Fruit fly (Drosophila melanogaster) whole organism, prepupa: ENCODE results near the gene CG1136.

Experiments
- CG16779 ChIP-seq: fragments of 200-800 bp; sonication (Bioruptor generic); optimal IDR thresholded peaks from 3 replicates; lab custom pipeline; 2017; ENCODE audit warnings: missing biosample characterization, mild to moderate bottlenecking, missing genetic modification characterization
- CG3919 ChIP-seq: fragments of 200-800 bp; sonication (Bioruptor generic); optimal IDR thresholded peaks from 3 replicates; lab custom pipeline; 2016; ENCODE audit warnings: missing biosample characterization, missing genetic modification characterization
- CG6163 ChIP-seq: fragments of 200-800 bp; sonication (Bioruptor generic); IDR thresholded peaks from 3 replicates; pipeline ENCODE4 v1.3.6; 2022; ENCODE audit warnings: missing biosample characterization, missing genetic modification characterization
- Smox ChIP-seq: fragments of 200-800 bp; sonication (Bioruptor generic); optimal IDR thresholded peaks from 3 replicates; lab custom pipeline; 2016; ENCODE audit warnings: missing biosample characterization, missing genetic modification characterization
- vri ChIP-seq: fragments of 200-800 bp; sonication (Bioruptor generic); optimal IDR thresholded peaks from 3 replicates; lab custom pipeline; 2016; ENCODE audit warnings: missing biosample characterization, mild to moderate bottlenecking, missing genetic modification characterization

DNA sequence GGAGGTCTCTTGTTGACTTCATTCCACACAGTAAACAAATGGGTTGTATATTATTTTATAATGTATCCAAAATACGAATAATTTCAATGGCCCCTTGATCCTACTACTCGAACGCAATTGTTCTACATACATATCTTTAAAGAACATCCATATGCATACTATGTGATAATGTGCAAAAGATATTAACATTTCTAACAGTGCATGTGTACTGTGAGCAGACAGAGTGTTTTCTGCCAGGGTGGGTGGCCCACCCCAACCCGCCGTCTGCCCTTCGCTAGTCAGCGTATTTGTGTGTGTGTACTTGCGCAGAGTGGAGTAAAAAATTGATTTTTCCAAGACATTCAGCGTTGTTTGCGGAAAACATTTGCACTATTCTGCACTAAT, 24.6 kb downstream of the CG1136 start:
- TF ChIP-seq Smox (GFP tag; lab: Kevin White, UChicago), result peak; percentile 55
- TF ChIP-seq CG3919 (GFP tag; lab: Kevin White, UChicago), result peak; percentile 88
- TF ChIP-seq CG16779 (tag; lab: Kevin White, UChicago), result no peak
- peak; percentile 97 for TF ChIP-seq CG6163 (GFP tag; lab: Robert Waterston, UW)
- no peak for TF ChIP-seq vri (GFP tag; lab: Kevin White, UChicago)
